Worm (Caenorhabditis elegans): Measurements from ENCODE around the gene paqr-3.

DNA sequence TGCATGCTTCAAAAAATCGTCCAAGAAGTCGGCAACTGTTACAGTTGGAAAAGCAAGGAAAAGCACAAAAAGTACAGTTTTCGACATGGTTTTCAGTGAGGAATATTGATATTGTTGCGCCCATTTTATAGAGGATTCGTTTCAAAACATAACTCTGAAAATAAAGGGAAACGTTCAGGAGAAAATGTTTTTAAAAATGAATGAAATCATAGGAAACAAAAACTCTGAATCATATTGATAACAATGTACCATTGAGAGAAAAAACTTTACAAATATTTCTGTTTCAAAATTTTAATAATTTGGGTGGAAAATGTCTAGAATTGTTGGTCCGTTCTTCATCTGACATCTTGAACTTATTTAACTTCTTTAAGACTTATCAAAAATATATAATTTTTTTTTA, 39.7 kb upstream of the paqr-3 start, which contains the start of gene F55B11.2:
- TF ChIP-seq ets-4 (tag; optimal IDR thresholded peaks at IDR 0.05) (no peak), T23F11.4 (GFP tag; optimal IDR thresholded peaks at IDR 0.05) (no peak), unc-3 (GFP tag; conservative IDR thresholded peaks at IDR 0.05) (no peak), unc-3 (tag; optimal IDR thresholded peaks at IDR 0.05) (no peak), elt-2 (tag; optimal IDR thresholded peaks at IDR 0.05) (no peak), ceh-24 (tag; optimal IDR thresholded peaks at IDR 0.05) (no peak), ceh-6 (GFP tag; optimal IDR thresholded peaks at IDR 0.05) (no peak), ama-1 (optimal IDR thresholded peaks at IDR 0.05) (no peak), zip-5 (tag; optimal IDR thresholded peaks at IDR 0.05) (no peak)
